Worm (Caenorhabditis elegans) whole organism, L4 larva: ENCODE data around the gene R02F11.10.
A peak's percentile ranks its signal among the peaks of the same experiment; 100 is the strongest.

Source experiments
- ZK546.5 ChIP-seq, 2 experiments: sonication (generic microtip); optimal IDR thresholded peaks; 2 replicates each; lab custom pipeline; 2017; ENCODE audit warnings: missing biosample characterization in 2 of 2, missing genetic modification characterization in 2 of 2
- attf-4 ChIP-seq: sonication (generic microtip); optimal IDR thresholded peaks from 3 replicates; lab custom pipeline; 2017; ENCODE audit warnings: missing biosample characterization, missing genetic modification characterization
- ceh-44 ChIP-seq: fragments of 200-800 bp; sonication (Bioruptor generic); IDR thresholded peaks from 2 replicates; pipeline ENCODE4 v1.3.6; 2022; ENCODE audit warnings: missing genetic modification reagents, missing genetic modification characterization, missing compliant biosample characterization
- ceh-82 ChIP-seq: sonication (generic microtip); optimal IDR thresholded peaks from 2 replicates; lab custom pipeline; 2017; ENCODE audit warnings: missing biosample characterization, missing genetic modification characterization
- lin-13 ChIP-seq: fragments of 150-350 bp; optimal IDR thresholded peaks from 2 replicates; lab custom pipeline; 2014; ENCODE audit warnings: missing biosample characterization, missing genetic modification reagents, missing genetic modification characterization
- pha-4 ChIP-seq, 2 experiments: fragments of 150-350 bp in 1 of 2; fragments of 200-800 bp in 1 of 2; sonication (Bioruptor generic) in 1 of 2; IDR thresholded peaks in 1 of 2; optimal IDR thresholded peaks in 1 of 2; 2 replicates each; pipeline versions ENCODE4 v1.3.6 to Lab custom; 2014 to 2022; ENCODE audit warnings: missing genetic modification characterization in 2 of 2, missing genetic modification reagents in 2 of 2, missing biosample characterization in 1 of 2, missing compliant biosample characterization in 1 of 2
- pqm-1 ChIP-seq: sonication (generic microtip); optimal IDR thresholded peaks from 2 replicates; lab custom pipeline; 2017; ENCODE audit warnings: missing biosample characterization, missing genetic modification characterization
- sdz-12 ChIP-seq: fragments of 200-800 bp; sonication (Bioruptor generic); optimal IDR thresholded peaks from 2 replicates; lab custom pipeline; 2018; ENCODE audit warnings: mild to moderate bottlenecking, missing genetic modification characterization, missing compliant biosample characterization
- skn-1 ChIP-seq: fragments of 150-350 bp; optimal IDR thresholded peaks from 2 replicates; lab custom pipeline; 2014; ENCODE audit warnings: missing biosample characterization, missing genetic modification characterization
- unc-62 ChIP-seq, 3 experiments: fragments of 150-350 bp in 1 of 3; sonication (generic microtip); optimal IDR thresholded peaks in 2 of 3; peaks in 1 of 3; 1 replicate in 1 of 3; 2 replicates in 2 of 3; lab custom pipeline; 2014 to 2017; ENCODE audit warnings: missing biosample characterization in 3 of 3, missing genetic modification characterization in 3 of 3, missing genetic modification reagents in 3 of 3, missing genotype in 1 of 3
- zfp-2 ChIP-seq: sonication (generic microtip); optimal IDR thresholded peaks from 2 replicates; lab custom pipeline; 2016; ENCODE audit warnings: mild to moderate bottlenecking, missing genetic modification characterization, missing compliant biosample characterization
- zfp-3 ChIP-seq: fragments of 200-800 bp; sonication (Bioruptor generic); conservative IDR thresholded peaks from 2 replicates; pipeline ENCODE4 v1.3.6; 2022; ENCODE audit warnings: missing genetic modification reagents, missing genetic modification characterization, missing compliant biosample characterization

DNA sequence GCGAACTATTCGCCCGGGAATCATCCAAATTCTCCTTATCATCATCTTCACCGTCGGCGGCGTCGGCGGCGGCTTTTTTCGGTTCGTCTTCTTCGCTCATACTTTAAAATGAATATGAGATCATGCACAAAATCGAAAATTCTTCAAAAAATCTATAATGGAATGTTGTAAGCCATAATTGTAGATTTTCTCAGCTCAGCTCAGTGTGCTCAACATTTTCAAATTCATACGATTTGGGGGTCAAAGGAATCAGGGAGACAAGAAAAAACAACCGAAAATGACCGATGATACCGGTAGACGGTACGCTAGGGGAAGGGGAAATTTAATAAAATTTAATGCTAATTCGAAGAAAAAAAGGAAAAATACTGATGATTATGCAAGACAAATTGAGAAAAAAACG, 29.6 kb downstream of the R02F11.10 start, which contains the start of gene ccep-97:
- TF ChIP-seq ZK546.5 (tag; optimal IDR thresholded peaks at IDR 0.05; lab: Kevin White, UChicago) (no peak), sdz-12 (GFP tag; lab: Kevin White, UChicago) (no peak), lin-13 (GFP tag; lab: Kevin White, UChicago) (no peak), attf-4 (tag; lab: Kevin White, UChicago) (no peak), zfp-3 (GFP tag; lab: Robert Waterston, UW) (no peak), pha-4 (GFP tag; IDR thresholded peaks at IDR 0.05; lab: Robert Waterston, UW) (peak; percentile 17; the same call in 1 of the 2 replicates), pha-4 (tag; optimal IDR thresholded peaks at IDR 0.05; lab: Kevin White, UChicago) (no peak), ceh-44 (GFP tag; lab: Robert Waterston, UW) (no peak), ceh-82 (tag; lab: Kevin White, UChicago) (no peak), zfp-2 (no peak), unc-62 (GFP tag; optimal IDR thresholded peaks at IDR 0.05 in 1 of 2; lab: Kevin White, UChicago) (no peak), unc-62 (tag; optimal IDR thresholded peaks at IDR 0.05; lab: Kevin White, UChicago) (no peak), skn-1 (tag; lab: Kevin White, UChicago) (no peak), pqm-1 (tag; lab: Kevin White, UChicago) (no peak)
